Fruit fly (Drosophila melanogaster) whole organism, prepupa: ENCODE data around the gene CG7724.

Source experiments
- CG11902 ChIP-seq: fragments of 200-800 bp; sonication (Bioruptor generic); optimal IDR thresholded peaks from 3 replicates; lab custom pipeline; 2016; ENCODE audit warnings: missing biosample characterization, missing genetic modification characterization
- CG34406 ChIP-seq: fragments of 200-800 bp; sonication (Bioruptor generic); optimal IDR thresholded peaks from 3 replicates; lab custom pipeline; 2016; ENCODE audit warnings: missing biosample characterization, missing genetic modification characterization
- CG6163 ChIP-seq: fragments of 200-800 bp; sonication (Bioruptor generic); IDR thresholded peaks from 3 replicates; pipeline ENCODE4 v1.3.6; 2022; ENCODE audit warnings: missing biosample characterization, missing genetic modification characterization
- CG6276 ChIP-seq: fragments of 200-800 bp; sonication (Bioruptor generic); optimal IDR thresholded peaks from 2 replicates; lab custom pipeline; 2017; ENCODE audit warnings: missing biosample characterization, mild to moderate bottlenecking, missing genetic modification characterization
- CG8319 ChIP-seq: fragments of 200-800 bp; sonication (Bioruptor generic); optimal IDR thresholded peaks from 3 replicates; lab custom pipeline; 2016; ENCODE audit warnings: missing biosample characterization, missing genetic modification characterization
- Ets96B ChIP-seq: fragments of 200-800 bp; optimal IDR thresholded peaks from 2 replicates; lab custom pipeline; 2019; ENCODE audit warnings: missing biosample characterization, mild to moderate bottlenecking, missing genetic modification characterization, moderate library complexity
- Gug ChIP-seq: fragments of 200-800 bp; sonication (Bioruptor generic); IDR thresholded peaks from 2 replicates; pipeline ENCODE4 v1.3.6; 2022; ENCODE audit warnings: missing biosample characterization, missing genetic modification characterization
- Lpt ChIP-seq: fragments of 200-800 bp; sonication (Bioruptor generic); optimal IDR thresholded peaks from 3 replicates; lab custom pipeline; 2016; ENCODE audit warnings: missing biosample characterization, missing genetic modification characterization
- dsx ChIP-seq: fragments of 200-800 bp; optimal IDR thresholded peaks from 3 replicates; lab custom pipeline; 2019; ENCODE audit warnings: missing biosample characterization, mild to moderate bottlenecking, missing genetic modification characterization, moderate library complexity; ENCODE audit not compliant: poor library complexity, severe bottlenecking
- esn ChIP-seq: fragments of 200-800 bp; sonication (Bioruptor generic); optimal IDR thresholded peaks from 2 replicates; lab custom pipeline; 2016; ENCODE audit warnings: missing biosample characterization, mild to moderate bottlenecking, missing genetic modification characterization, moderate library complexity
- fd59A ChIP-seq: fragments of 200-800 bp; sonication (Bioruptor generic); optimal IDR thresholded peaks from 2 replicates; lab custom pipeline; 2017; ENCODE audit warnings: missing biosample characterization, mild to moderate bottlenecking, missing genetic modification characterization, missing genetic modification reagents
- lz ChIP-seq: fragments of 200-800 bp; sonication (Bioruptor generic); optimal IDR thresholded peaks from 3 replicates; lab custom pipeline; 2016; ENCODE audit warnings: missing biosample characterization, missing genetic modification characterization
- pdm3 ChIP-seq: fragments of 200-800 bp; sonication (Bioruptor generic); optimal IDR thresholded peaks from 3 replicates; lab custom pipeline; 2016; ENCODE audit warnings: missing biosample characterization, missing genetic modification characterization
- ss ChIP-seq, 2 experiments: fragments of 200-800 bp; sonication (Bioruptor generic); optimal IDR thresholded peaks; 2 replicates in 1 of 2; 3 replicates in 1 of 2; lab custom pipeline; 2017 to 2018; ENCODE audit warnings: mild to moderate bottlenecking in 2 of 2, missing biosample characterization in 2 of 2, missing genetic modification characterization in 2 of 2, moderate library complexity in 1 of 2

DNA sequence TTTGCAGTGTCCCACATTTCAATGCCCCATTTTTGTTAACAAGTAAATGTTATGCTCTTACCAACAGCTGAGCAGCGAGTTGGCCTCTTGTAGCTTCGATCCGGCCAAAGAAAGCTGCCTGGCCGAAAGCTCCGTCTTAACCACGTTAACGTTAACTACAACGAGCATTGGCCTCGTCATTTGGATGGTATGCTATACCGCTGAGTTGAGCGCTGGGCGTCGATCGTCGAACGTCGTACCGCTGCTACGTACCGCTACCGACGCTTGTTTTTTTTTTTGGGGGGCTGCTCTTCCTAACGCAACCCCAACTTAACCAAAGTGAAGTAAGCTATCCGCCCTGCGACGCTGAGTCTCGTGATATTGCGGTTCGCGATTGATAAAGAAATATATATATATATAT lies 6.1 kb upstream of the CG7724 start, which contains the start of gene rogdi:
- TF ChIP-seq CG6163 (GFP tag; lab: Robert Waterston, UW) (no peak), Lpt (no peak), Ets96B (no peak), dsx (no peak), CG34406 (no peak), esn (GFP tag; lab: Kevin White, UChicago) (no peak), CG8319 (GFP tag; lab: Kevin White, UChicago) (no peak), lz (GFP tag; lab: Kevin White, UChicago) (no peak), ss (GFP tag; optimal IDR thresholded peaks at IDR 0.05; lab: Kevin White, UChicago) (no peak), CG6276 (no peak), pdm3 (GFP tag; lab: Kevin White, UChicago) (no peak), Gug (GFP tag; lab: Robert Waterston, UW) (no peak), CG11902 (no peak), fd59A (GFP tag; lab: Kevin White, UChicago) (no peak)
